Fruit fly (Drosophila melanogaster) whole organism, embryonic: Measurements from ENCODE around the gene CG13124.

ENCODE experiments used
- CG10462 ChIP-seq: fragments of 200-800 bp; sonication (Bioruptor generic); optimal IDR thresholded peaks from 2 replicates; lab custom pipeline; 2016; ENCODE audit warnings: missing biosample characterization, missing genetic modification characterization
- CG11085 ChIP-seq: fragments of 200-800 bp; sonication (Bioruptor generic); IDR thresholded peaks from 2 replicates; pipeline ENCODE4 v1.3.6; 2022; ENCODE audit warnings: missing biosample characterization, missing genetic modification characterization
- CG11560 ChIP-seq: fragments of 200-800 bp; sonication (Bioruptor generic); IDR thresholded peaks from 3 replicates; pipeline ENCODE4 v1.3.6; 2022; ENCODE audit warnings: missing biosample characterization, missing genetic modification characterization
- CG12219 ChIP-seq: fragments of 200-800 bp; sonication (Bioruptor generic); optimal IDR thresholded peaks from 3 replicates; lab custom pipeline; 2018; ENCODE audit warnings: missing biosample characterization, mild to moderate bottlenecking, missing genetic modification characterization
- CG12236 ChIP-seq: fragments of 200-800 bp; sonication (Bioruptor generic); optimal IDR thresholded peaks from 2 replicates; lab custom pipeline; 2016; ENCODE audit warnings: missing biosample characterization, missing genetic modification characterization
- CG12391 ChIP-seq: fragments of 200-800 bp; sonication (Bioruptor generic); optimal IDR thresholded peaks from 3 replicates; lab custom pipeline; 2018; ENCODE audit warnings: missing biosample characterization, mild to moderate bottlenecking, missing genetic modification characterization, moderate library complexity
- CG13424 ChIP-seq: fragments of 200-800 bp; sonication (Bioruptor generic); optimal IDR thresholded peaks from 2 replicates; lab custom pipeline; 2019; ENCODE audit warnings: missing biosample characterization, mild to moderate bottlenecking, missing genetic modification characterization, moderate library complexity
- CG13624 ChIP-seq: fragments of 200-800 bp; sonication (Bioruptor generic); optimal IDR thresholded peaks from 2 replicates; lab custom pipeline; 2016; ENCODE audit warnings: missing biosample characterization, missing genetic modification characterization
- CG14441 ChIP-seq: fragments of 200-800 bp; sonication (Bioruptor generic); IDR thresholded peaks from 2 replicates; pipeline ENCODE4 v1.3.6; 2022; ENCODE audit warnings: missing biosample characterization, missing genetic modification characterization
- CG14860 ChIP-seq: fragments of 200-800 bp; sonication (Bioruptor generic); IDR thresholded peaks from 3 replicates; pipeline ENCODE4 v1.3.6; 2022; ENCODE audit warnings: missing biosample characterization, missing genetic modification characterization; ENCODE audit not compliant: partially characterized antibody
- CG14965 ChIP-seq: fragments of 200-800 bp; sonication (Bioruptor generic); optimal IDR thresholded peaks from 2 replicates; lab custom pipeline; 2016; ENCODE audit warnings: missing biosample characterization, missing genetic modification characterization, borderline replicate concordance
- CG15011 ChIP-seq: fragments of 200-800 bp; sonication (Bioruptor generic); optimal IDR thresholded peaks from 3 replicates; lab custom pipeline; 2018; ENCODE audit warnings: missing biosample characterization, mild to moderate bottlenecking, missing genetic modification characterization
- CG16779 ChIP-seq: fragments of 200-800 bp; sonication (Bioruptor generic); IDR thresholded peaks from 2 replicates; pipeline ENCODE4 v1.3.6; 2022; ENCODE audit warnings: missing biosample characterization, missing genetic modification characterization
- CG16863 ChIP-seq: fragments of 200-800 bp; sonication (Bioruptor generic); optimal IDR thresholded peaks from 3 replicates; lab custom pipeline; 2016; ENCODE audit warnings: missing biosample characterization, missing genetic modification characterization
- CG1832 ChIP-seq: fragments of 200-800 bp; sonication (Bioruptor generic); optimal IDR thresholded peaks from 2 replicates; lab custom pipeline; 2017; ENCODE audit warnings: missing biosample characterization, mild to moderate bottlenecking, missing genetic modification characterization, inconsistent platforms
- CG33557 ChIP-seq: fragments of 200-800 bp; sonication (Bioruptor generic); optimal IDR thresholded peaks from 2 replicates; lab custom pipeline; 2019; ENCODE audit warnings: missing biosample characterization, mild to moderate bottlenecking, missing genetic modification characterization, moderate library complexity
- CG42726 ChIP-seq: fragments of 200-800 bp; sonication (Bioruptor generic); IDR thresholded peaks from 2 replicates; pipeline ENCODE4 v1.3.6; 2022; ENCODE audit warnings: missing biosample characterization, missing genetic modification characterization; ENCODE audit not compliant: partially characterized antibody
- CG4730 ChIP-seq: fragments of 200-800 bp; sonication (Bioruptor generic); IDR thresholded peaks from 2 replicates; pipeline ENCODE4 v1.3.6; 2022; ENCODE audit warnings: missing biosample characterization, missing genetic modification characterization
- CG8478 ChIP-seq: fragments of >200 bp; optimal IDR thresholded peaks from 2 replicates; lab custom pipeline; 2018
- Hmx ChIP-seq: fragments of 200-800 bp; sonication (Bioruptor generic); optimal IDR thresholded peaks from 2 replicates; lab custom pipeline; 2016; ENCODE audit warnings: missing biosample characterization, missing genetic modification characterization
- Lim3 ChIP-seq: fragments of 200-800 bp; sonication (Bioruptor generic); IDR thresholded peaks from 2 replicates; pipeline ENCODE4 v1.3.6; 2022; ENCODE audit warnings: missing biosample characterization, missing genetic modification characterization
- MTF-1 ChIP-seq: fragments of 200-800 bp; sonication (Bioruptor generic); optimal IDR thresholded peaks from 2 replicates; lab custom pipeline; 2018; ENCODE audit warnings: missing biosample characterization, mild to moderate bottlenecking, missing genetic modification characterization, borderline replicate concordance
- Med ChIP-seq: fragments of 200-800 bp; sonication (Bioruptor generic); peaks from one replicate; lab custom pipeline; 2016; ENCODE audit warnings: missing biosample characterization, missing genetic modification characterization, mild to moderate bottlenecking, inconsistent platforms, moderate library complexity
- Poxn ChIP-seq: fragments of 200-800 bp; sonication (Bioruptor generic); IDR thresholded peaks from 2 replicates; pipeline ENCODE4 v1.3.6; 2022; ENCODE audit warnings: missing biosample characterization, missing genetic modification characterization
- Ptx1 ChIP-seq: fragments of 200-800 bp; sonication (Bioruptor generic); IDR thresholded peaks from 2 replicates; pipeline ENCODE4 v1.3.6; 2022; ENCODE audit warnings: missing biosample characterization, missing genetic modification characterization
- Sry-β ChIP-seq: fragments of 200-800 bp; sonication (Bioruptor generic); optimal IDR thresholded peaks from 2 replicates; lab custom pipeline; 2018; ENCODE audit warnings: missing biosample characterization, mild to moderate bottlenecking, missing genetic modification characterization, moderate library complexity
- Xrp1 ChIP-seq: fragments of 200-800 bp; sonication (Bioruptor generic); IDR thresholded peaks from 2 replicates; pipeline ENCODE4 v1.3.6; 2022; ENCODE audit warnings: missing biosample characterization, missing genetic modification characterization
- ab ChIP-seq: fragments of 200-800 bp; sonication (Bioruptor generic); optimal IDR thresholded peaks from 2 replicates; lab custom pipeline; 2016; ENCODE audit warnings: missing biosample characterization, missing genetic modification characterization
- abd-A ChIP-seq: fragments of 200-800 bp; sonication (Bioruptor generic); optimal IDR thresholded peaks from 3 replicates; lab custom pipeline; 2019; ENCODE audit warnings: missing biosample characterization, mild to moderate bottlenecking, missing genetic modification characterization, moderate library complexity
- ara ChIP-seq: fragments of 200-800 bp; sonication (Bioruptor generic); IDR thresholded peaks from 2 replicates; pipeline ENCODE4 v1.3.6; 2022; ENCODE audit warnings: missing biosample characterization, missing genetic modification characterization
- bab2 ChIP-seq: fragments of 200-800 bp; sonication (Bioruptor generic); optimal IDR thresholded peaks from 2 replicates; lab custom pipeline; 2016; ENCODE audit warnings: missing biosample characterization, missing genetic modification characterization
- br ChIP-seq: fragments of >200 bp; optimal IDR thresholded peaks from 2 replicates; lab custom pipeline; 2017
- bsh ChIP-seq, 2 experiments: fragments of 200-800 bp; sonication (Bioruptor generic); optimal IDR thresholded peaks; 2 replicates each; lab custom pipeline; 2017 to 2018; ENCODE audit warnings: mild to moderate bottlenecking in 2 of 2, missing biosample characterization in 2 of 2, missing genetic modification characterization in 2 of 2, moderate library complexity in 1 of 2
- cad ChIP-seq: fragments of >200 bp; optimal IDR thresholded peaks from 2 replicates; lab custom pipeline; 2017; ENCODE audit warnings: missing biosample characterization, missing genetic modification characterization
- cato ChIP-seq: fragments of 200-800 bp; sonication (Bioruptor generic); optimal IDR thresholded peaks from 2 replicates; lab custom pipeline; 2016; ENCODE audit warnings: missing biosample characterization, missing genetic modification characterization, borderline replicate concordance
- chm ChIP-seq: fragments of 200-800 bp; sonication (Bioruptor generic); IDR thresholded peaks from 2 replicates; pipeline ENCODE4 v1.3.6; 2022; ENCODE audit warnings: missing biosample characterization, missing genetic modification characterization
- fd64A ChIP-seq: fragments of 200-800 bp; sonication (Bioruptor generic); optimal IDR thresholded peaks from 3 replicates; lab custom pipeline; 2018; ENCODE audit warnings: missing biosample characterization, mild to moderate bottlenecking, missing genetic modification characterization
- gem ChIP-seq: fragments of 200-800 bp; sonication (Bioruptor generic); optimal IDR thresholded peaks from 2 replicates; lab custom pipeline; 2019; ENCODE audit warnings: missing biosample characterization, mild to moderate bottlenecking, missing genetic modification characterization, moderate library complexity
- grn ChIP-seq: fragments of 200-800 bp; sonication (Bioruptor generic); optimal IDR thresholded peaks from 3 replicates; lab custom pipeline; 2017; ENCODE audit warnings: missing biosample characterization, missing genetic modification characterization
- jigr1 ChIP-seq: fragments of 200-800 bp; sonication (Bioruptor generic); IDR thresholded peaks from 3 replicates; pipeline ENCODE4 v1.3.6; 2022; ENCODE audit warnings: missing biosample characterization, missing genetic modification characterization
- lov ChIP-seq, 2 experiments: fragments of 200-800 bp in 1 of 2; fragments of >200 bp in 1 of 2; sonication (Bioruptor generic) in 1 of 2; IDR thresholded peaks in 1 of 2; optimal IDR thresholded peaks in 1 of 2; 2 replicates in 1 of 2; 3 replicates in 1 of 2; pipeline versions ENCODE4 v1.3.6 to Lab custom; 2017 to 2022; ENCODE audit warnings: missing biosample characterization in 1 of 2, missing genetic modification characterization in 1 of 2
- p53 ChIP-seq: fragments of 200-800 bp; sonication (Bioruptor generic); optimal IDR thresholded peaks from 2 replicates; lab custom pipeline; 2016; ENCODE audit warnings: missing biosample characterization, missing genetic modification characterization
- pnt ChIP-seq: fragments of 200-800 bp; sonication (Bioruptor generic); optimal IDR thresholded peaks from 3 replicates; lab custom pipeline; 2016; ENCODE audit warnings: missing biosample characterization, missing genetic modification characterization
- psq ChIP-seq: fragments of 200-800 bp; sonication (Bioruptor generic); optimal IDR thresholded peaks from 2 replicates; lab custom pipeline; 2017; ENCODE audit warnings: missing biosample characterization, missing genetic modification characterization
- run ChIP-seq: fragments of 200-800 bp; sonication (Bioruptor generic); optimal IDR thresholded peaks from 3 replicates; lab custom pipeline; 2018; ENCODE audit warnings: missing biosample characterization, mild to moderate bottlenecking, missing genetic modification characterization
- slou ChIP-seq: fragments of 200-800 bp; sonication (Bioruptor generic); optimal IDR thresholded peaks from 3 replicates; lab custom pipeline; 2016; ENCODE audit warnings: missing biosample characterization, missing genetic modification characterization
- so ChIP-seq: fragments of 200-800 bp; sonication (Bioruptor generic); IDR thresholded peaks from 3 replicates; pipeline ENCODE4 v1.3.6; 2022; ENCODE audit warnings: missing biosample characterization, missing genetic modification characterization
- ttk ChIP-seq: fragments of 200-800 bp; sonication (Bioruptor generic); IDR thresholded peaks from 2 replicates; pipeline ENCODE4 v2.1.2; 2022; ENCODE audit warnings: missing biosample characterization, missing genetic modification characterization
- vvl ChIP-seq: fragments of 200-800 bp; sonication (Bioruptor generic); IDR thresholded peaks from 2 replicates; pipeline ENCODE4 v1.3.6; 2022; ENCODE audit warnings: missing biosample characterization, missing genetic modification characterization

CG13124 gene

DNA sequence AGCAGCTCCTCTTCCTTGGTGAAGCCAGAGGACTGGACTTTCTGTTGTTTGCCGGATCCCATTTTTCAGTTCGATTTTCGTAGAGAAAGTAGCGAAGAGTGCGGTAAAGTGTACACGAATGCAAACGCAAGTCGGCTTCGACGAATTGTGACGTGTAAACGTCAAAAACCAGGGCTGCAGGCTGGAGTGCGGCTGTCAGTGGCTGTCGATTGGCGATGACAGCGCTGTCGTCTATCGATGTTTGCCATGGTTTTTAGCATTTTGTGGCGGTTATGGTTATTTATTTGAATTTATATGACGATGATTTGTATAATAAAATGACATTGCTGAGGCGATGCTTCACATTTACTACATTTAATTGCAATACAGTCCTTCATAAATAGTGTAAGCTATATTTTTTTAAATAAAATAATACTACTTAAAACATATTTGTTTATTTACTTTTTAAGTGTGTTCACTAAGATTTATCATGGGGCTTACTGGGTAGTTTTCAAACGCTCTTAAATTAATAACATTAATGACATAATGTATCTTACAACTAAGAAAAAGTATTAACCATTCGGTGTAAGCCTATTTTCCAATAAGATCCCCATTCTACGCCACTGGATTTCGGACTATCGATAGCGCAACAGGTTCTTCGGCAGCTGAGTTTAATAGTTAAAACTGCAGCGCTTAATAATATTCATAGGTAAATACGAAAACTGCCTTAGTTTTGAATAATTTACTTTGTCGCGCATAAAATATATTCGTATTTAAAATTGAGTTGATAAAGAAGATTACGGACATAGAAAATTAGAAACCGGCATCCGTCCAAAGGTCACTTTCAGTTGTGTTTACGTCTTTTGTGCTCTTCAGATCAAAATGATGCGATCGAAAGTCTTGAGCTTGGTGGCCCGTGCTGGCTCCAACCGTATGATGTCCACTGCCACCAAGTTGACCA lies 9.9 kb upstream of the CG13124 start, which contains the start of the genes CG5885 and CG4598 (continued):
- no peak for TF ChIP-seq CG14965 (GFP tag; lab: Kevin White, UChicago)
- peak; percentile 57 for TF ChIP-seq CG10462
- TF ChIP-seq jigr1 (GFP tag; lab: Robert Waterston, UW): no peak
- peak; percentile 82 for TF ChIP-seq CG12391 (tag; lab: Kevin White, UChicago)
- TF ChIP-seq Xrp1 (GFP tag; lab: Robert Waterston, UW): peak; percentile 58
- TF ChIP-seq CG16779: 0 out of 2 replicates have a peak, but pooled peaks have one; percentile 13
- TF ChIP-seq CG12219: peak; percentile 59
- peak; percentile 76 for TF ChIP-seq CG42726 (GFP tag; lab: Robert Waterston, UW)
- peak; percentile 48 for TF ChIP-seq CG33557 (GFP tag; lab: Kevin White, UChicago)
- TF ChIP-seq cad: no peak
- TF ChIP-seq bsh (GFP tag; optimal IDR thresholded peaks at IDR 0.05; lab: Kevin White, UChicago): peak; percentile 66 to 74
- no peak for TF ChIP-seq CG11085
- peak; percentile 85 for TF ChIP-seq Med
- TF ChIP-seq p53 (GFP tag; lab: Kevin White, UChicago): no peak
- TF ChIP-seq CG16863 (GFP tag; lab: Kevin White, UChicago): peak; percentile 27
- TF ChIP-seq abd-A: no peak
- TF ChIP-seq CG15011: peak; percentile 18
- TF ChIP-seq bab2 (GFP tag; lab: Kevin White, UChicago): peak; percentile 37
- TF ChIP-seq br (lab: Kevin White, UChicago): no peak
- no peak for TF ChIP-seq lov (optimal IDR thresholded peaks at IDR 0.05; lab: Kevin White, UChicago)
- no peak for TF ChIP-seq lov (GFP tag; IDR thresholded peaks at IDR 0.05; lab: Robert Waterston, UW)
- peak; percentile 42 for TF ChIP-seq psq (GFP tag; lab: Kevin White, UChicago)
- TF ChIP-seq pnt (GFP tag; lab: Kevin White, UChicago): peak; percentile 55
- no peak for TF ChIP-seq CG1832
- peak; percentile 32 for TF ChIP-seq CG13624
- no peak for TF ChIP-seq Lim3 (GFP tag; lab: Robert Waterston, UW)
- TF ChIP-seq CG14860 (GFP tag; lab: Robert Waterston, UW): peak; percentile 68
- TF ChIP-seq ab (GFP tag; lab: Kevin White, UChicago): no peak
- TF ChIP-seq CG4730 (GFP tag; lab: Robert Waterston, UW): 0 out of 2 replicates have a peak, but pooled peaks have one; percentile 22
- TF ChIP-seq run (tag; lab: Kevin White, UChicago): peak; percentile 17
- peak; percentile 41; the same call in 1 of the 3 replicates for TF ChIP-seq CG11560 (tag; lab: Robert Waterston, UW)
- TF ChIP-seq so (GFP tag; lab: Robert Waterston, UW): peak; percentile 44; the same call in 1 of the 3 replicates
- no peak for TF ChIP-seq MTF-1
- no peak for TF ChIP-seq fd64A (GFP tag; lab: Kevin White, UChicago)
- no peak for TF ChIP-seq CG12236 (GFP tag; lab: Kevin White, UChicago)
- TF ChIP-seq CG14441 (GFP tag; lab: Robert Waterston, UW): no peak
- TF ChIP-seq chm (GFP tag; lab: Robert Waterston, UW): peak; percentile 61
- no peak for TF ChIP-seq CG8478 (lab: Kevin White, UChicago)
- TF ChIP-seq Ptx1 (GFP tag; lab: Robert Waterston, UW): peak; percentile 62
- peak; percentile 12 for TF ChIP-seq slou (GFP tag; lab: Kevin White, UChicago)
- TF ChIP-seq CG13424 (tag; lab: Kevin White, UChicago): peak; percentile 78
- peak; percentile 29 for TF ChIP-seq cato
- no peak; the same call in 1 of the 2 replicates for TF ChIP-seq ttk
- no peak for TF ChIP-seq Sry-β
- peak; percentile 87 for TF ChIP-seq gem (tag; lab: Kevin White, UChicago)
- TF ChIP-seq ara (GFP tag; lab: Robert Waterston, UW): peak; percentile 35; the same call in 1 of the 2 replicates
- no peak for TF ChIP-seq grn (GFP tag; lab: Kevin White, UChicago)
- peak; percentile 7 for TF ChIP-seq Hmx
- TF ChIP-seq vvl (GFP tag; lab: Robert Waterston, UW): peak; percentile 81
- TF ChIP-seq Poxn: no peak
